Worm (Caenorhabditis elegans) whole organism, L4 larva: Measurements from ENCODE around the gene R07D5.2.
A peak's percentile ranks its signal among the peaks of the same experiment; 100 is the strongest.

Experiments
- D1046.2 ChIP-seq: fragments of 200-800 bp; sonication (Bioruptor generic); IDR thresholded peaks from 2 replicates; pipeline ENCODE4 v1.3.6; 2022; ENCODE audit warnings: missing genetic modification characterization, missing compliant biosample characterization
- T26A8.4 ChIP-seq: fragments of 200-800 bp; sonication (Bioruptor generic); IDR thresholded peaks from 2 replicates; pipeline ENCODE4 v1.3.6; 2022; ENCODE audit warnings: missing genetic modification characterization, missing compliant biosample characterization
- aha-1 ChIP-seq: fragments of 150-350 bp; peaks from one replicate; lab custom pipeline; 2014; ENCODE audit warnings: missing biosample characterization, missing genetic modification characterization
- ceh-28 ChIP-seq: fragments of 150-350 bp; optimal IDR thresholded peaks from 2 replicates; lab custom pipeline; 2014; ENCODE audit warnings: missing biosample characterization, missing genetic modification reagents, missing genetic modification characterization
- ceh-82 ChIP-seq: sonication (generic microtip); optimal IDR thresholded peaks from 2 replicates; lab custom pipeline; 2017; ENCODE audit warnings: missing biosample characterization, missing genetic modification characterization
- cey-2 ChIP-seq: sonication (generic microtip); optimal IDR thresholded peaks from 3 replicates; lab custom pipeline; 2017; ENCODE audit warnings: missing genetic modification characterization, mild to moderate bottlenecking, missing compliant biosample characterization, antibody characterized with exemption, borderline replicate concordance; ENCODE audit not compliant: insufficient read depth
- daf-16 ChIP-seq, 3 experiments: sonication (generic microtip); optimal IDR thresholded peaks; 2 replicates each; lab custom pipeline; 2016 to 2017; ENCODE audit warnings: missing genetic modification characterization in 3 of 3, missing genetic modification reagents in 3 of 3, mild to moderate bottlenecking in 2 of 3, missing compliant biosample characterization in 2 of 3, missing biosample characterization in 1 of 3, moderate library complexity in 1 of 3
- dmd-6 ChIP-seq: fragments of 200-800 bp; sonication (Bioruptor generic); IDR thresholded peaks from 2 replicates; pipeline ENCODE4 v1.3.6; 2022; ENCODE audit warnings: missing genetic modification reagents, missing genetic modification characterization, missing compliant biosample characterization
- dmd-9 ChIP-seq: fragments of 200-800 bp; sonication (Bioruptor generic); IDR thresholded peaks from 2 replicates; pipeline ENCODE4 v1.3.6; 2022; ENCODE audit warnings: missing genetic modification reagents, missing genetic modification characterization, missing compliant biosample characterization
- dve-1 ChIP-seq: sonication (generic microtip); optimal IDR thresholded peaks from 2 replicates; lab custom pipeline; 2017; ENCODE audit warnings: antibody characterized with exemption, mild to moderate bottlenecking, missing genetic modification characterization, missing compliant biosample characterization; ENCODE audit not compliant: insufficient read depth
- fos-1 ChIP-seq: fragments of 150-350 bp; optimal IDR thresholded peaks from 2 replicates; lab custom pipeline; 2014; ENCODE audit warnings: missing biosample characterization, missing genetic modification characterization
- gei-8 ChIP-seq: fragments of 200-800 bp; sonication (Bioruptor generic); optimal IDR thresholded peaks from 2 replicates; lab custom pipeline; 2018; ENCODE audit warnings: mild to moderate bottlenecking, missing genetic modification characterization, missing compliant biosample characterization
- hlh-11 ChIP-seq: fragments of 200-800 bp; sonication (Bioruptor generic); optimal IDR thresholded peaks from 2 replicates; lab custom pipeline; 2018; ENCODE audit warnings: mild to moderate bottlenecking, missing genetic modification characterization, missing compliant biosample characterization
- hlh-30 ChIP-seq: sonication (generic microtip); optimal IDR thresholded peaks from 2 replicates; lab custom pipeline; 2017; ENCODE audit warnings: antibody characterized with exemption, mild to moderate bottlenecking, missing genetic modification characterization, missing compliant biosample characterization; ENCODE audit not compliant: insufficient read depth
- nhr-102 ChIP-seq: sonication (generic microtip); optimal IDR thresholded peaks from 2 replicates; lab custom pipeline; 2016; ENCODE audit warnings: mild to moderate bottlenecking, missing genetic modification characterization, moderate library complexity, missing compliant biosample characterization
- nhr-25 ChIP-seq: sonication (generic microtip); optimal IDR thresholded peaks from 2 replicates; lab custom pipeline; 2017; ENCODE audit warnings: missing genetic modification characterization, mild to moderate bottlenecking, missing compliant biosample characterization, antibody characterized with exemption, moderate library complexity, borderline replicate concordance; ENCODE audit not compliant: insufficient read depth
- nhr-28 ChIP-seq: fragments of 150-350 bp; optimal IDR thresholded peaks from 2 replicates; lab custom pipeline; 2014; ENCODE audit warnings: missing biosample characterization, missing genetic modification characterization
- nhr-76 ChIP-seq: fragments of 150-350 bp; optimal IDR thresholded peaks from 2 replicates; lab custom pipeline; 2014; ENCODE audit warnings: missing biosample characterization, missing genetic modification characterization
- nhr-77 ChIP-seq: fragments of 150-350 bp; optimal IDR thresholded peaks from 2 replicates; lab custom pipeline; 2014; ENCODE audit warnings: missing biosample characterization, missing genetic modification characterization
- pqm-1 ChIP-seq: sonication (generic microtip); optimal IDR thresholded peaks from 2 replicates; lab custom pipeline; 2017; ENCODE audit warnings: missing biosample characterization, missing genetic modification characterization
- set-16 ChIP-seq: fragments of 200-800 bp; sonication (Bioruptor generic); IDR thresholded peaks from 2 replicates; pipeline ENCODE4 v1.3.6; 2022; ENCODE audit warnings: missing genetic modification reagents, missing genetic modification characterization, missing compliant biosample characterization
- skn-1 ChIP-seq: fragments of 150-350 bp; optimal IDR thresholded peaks from 2 replicates; lab custom pipeline; 2014; ENCODE audit warnings: missing biosample characterization, missing genetic modification characterization
- snpc-4 ChIP-seq: fragments of 150-350 bp; optimal IDR thresholded peaks from 2 replicates; lab custom pipeline; 2014; ENCODE audit warnings: missing biosample characterization, missing genetic modification characterization
- unc-39 ChIP-seq: sonication (generic microtip); optimal IDR thresholded peaks from 2 replicates; lab custom pipeline; 2017; ENCODE audit warnings: missing biosample characterization, missing genetic modification characterization
- unc-62 ChIP-seq, 3 experiments: fragments of 150-350 bp in 1 of 3; sonication (generic microtip); optimal IDR thresholded peaks in 2 of 3; peaks in 1 of 3; 1 replicate in 1 of 3; 2 replicates in 2 of 3; lab custom pipeline; 2014 to 2017; ENCODE audit warnings: missing biosample characterization in 3 of 3, missing genetic modification characterization in 3 of 3, missing genetic modification reagents in 3 of 3, missing genotype in 1 of 3
- zfp-3 ChIP-seq: fragments of 200-800 bp; sonication (Bioruptor generic); conservative IDR thresholded peaks from 2 replicates; pipeline ENCODE4 v1.3.6; 2022; ENCODE audit warnings: missing genetic modification reagents, missing genetic modification characterization, missing compliant biosample characterization

Gene R07D5.2

DNA sequence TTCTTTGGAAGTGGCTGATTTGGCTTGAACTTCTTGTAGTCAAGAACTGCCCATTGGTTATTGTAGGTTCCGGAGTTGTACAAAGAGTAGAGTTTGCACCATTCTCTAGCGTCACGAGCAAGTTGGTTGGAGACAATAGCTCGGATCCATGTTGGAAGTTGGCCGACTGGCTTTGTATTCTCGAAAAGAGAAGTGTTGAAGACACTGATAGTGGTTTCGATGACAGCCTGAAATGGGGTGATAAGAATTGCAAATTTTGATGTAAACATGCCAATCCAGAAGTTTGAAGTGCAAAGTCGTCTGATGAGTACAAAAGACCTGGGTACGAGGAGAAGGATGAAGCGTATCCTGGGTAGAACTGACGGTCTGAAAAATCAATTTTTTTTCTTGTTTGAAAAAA, 20.1 kb downstream of the R07D5.2 start (continued):
- TF ChIP-seq zfp-3 (GFP tag; lab: Robert Waterston, UW) (no peak), cey-2 (tag; lab: Kevin White, UChicago) (no peak), unc-39 (tag; lab: Kevin White, UChicago) (no peak), skn-1 (tag; lab: Kevin White, UChicago) (no peak), gei-8 (GFP tag; lab: Kevin White, UChicago) (no peak), nhr-102 (tag; lab: Kevin White, UChicago) (no peak)
- TF ChIP-seq, all 104 proteins: peak for 6

DNA sequence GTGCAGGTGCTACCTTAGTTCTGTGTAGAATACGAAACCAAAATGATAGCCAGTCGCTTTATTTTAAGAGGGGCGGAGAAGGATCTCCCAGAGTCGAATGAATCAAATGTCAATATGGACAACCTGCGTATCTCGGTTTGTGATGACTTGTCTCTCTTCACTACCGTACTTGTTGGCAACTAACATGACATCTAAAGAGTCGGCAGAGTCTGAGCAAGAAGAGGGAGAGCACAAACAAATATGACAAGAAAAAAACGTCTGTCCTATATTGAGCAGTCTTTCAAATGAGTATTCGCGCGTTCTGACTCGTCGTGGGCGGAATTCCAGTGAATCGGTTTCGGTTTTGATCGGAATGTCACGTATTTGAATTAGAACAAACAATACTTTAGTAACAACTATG, 21.4 kb downstream of the R07D5.2 start, which contains the start of gene F09B12.7:
TSS of gene F09B12.7 (minus strand) at position 101 of the 400 bp plus-strand sequence.
- TF ChIP-seq unc-62 (GFP tag; optimal IDR thresholded peaks at IDR 0.05 in 1 of 2; lab: Kevin White, UChicago) = peak in 1 of 2 experiments; percentile 73
- TF ChIP-seq unc-62 (tag; optimal IDR thresholded peaks at IDR 0.05; lab: Kevin White, UChicago) = no peak
- no peak for TF ChIP-seq cey-2 (tag; lab: Kevin White, UChicago)
- no peak for TF ChIP-seq set-16 (GFP tag; lab: Robert Waterston, UW)
- TF ChIP-seq ceh-82 = no peak
- TF ChIP-seq, all 104 proteins: peak for 1

DNA sequence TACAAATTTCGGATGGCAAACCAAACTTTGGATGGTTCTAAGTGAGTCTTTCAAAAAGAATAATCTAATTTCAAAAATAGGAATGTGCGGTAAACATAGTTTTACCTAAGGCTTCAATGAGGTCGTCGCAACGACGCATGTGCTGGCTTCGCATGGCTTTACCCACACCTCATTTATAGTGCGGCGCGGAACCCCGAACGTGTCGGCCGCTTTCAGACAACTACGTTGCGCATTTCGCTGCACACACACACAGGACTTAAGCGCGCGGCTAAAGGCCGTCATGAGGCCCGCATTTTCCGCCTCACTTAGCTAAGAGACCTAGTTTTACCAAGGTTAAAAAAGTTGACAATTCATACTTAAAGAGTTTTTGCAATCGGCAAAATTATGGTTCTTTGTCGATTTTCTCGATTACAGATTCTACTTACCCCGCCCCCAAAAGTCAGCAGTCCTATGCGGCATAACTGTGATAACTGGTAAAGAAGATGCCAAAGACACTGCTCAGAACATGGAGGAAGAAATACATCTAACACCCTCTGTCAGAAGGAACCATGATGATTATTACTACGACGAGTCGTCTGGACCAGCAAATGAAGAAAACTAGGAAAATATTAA, 23.5 kb downstream of the R07D5.2 start:
- TF ChIP-seq unc-62 (GFP tag; optimal IDR thresholded peaks at IDR 0.05 in 1 of 2; lab: Kevin White, UChicago) (peak in 1 of 2 experiments; percentile 74), unc-62 (tag; optimal IDR thresholded peaks at IDR 0.05; lab: Kevin White, UChicago) (no peak), nhr-102 (tag; lab: Kevin White, UChicago) (no peak), dmd-9 (GFP tag; lab: Robert Waterston, UW) (no peak), fos-1 (tag; lab: Kevin White, UChicago) (no peak), aha-1 (tag; lab: Kevin White, UChicago) (peak; percentile 67), nhr-76 (tag; lab: Kevin White, UChicago) (no peak), snpc-4 (tag; lab: Kevin White, UChicago) (peak; percentile 5)

DNA sequence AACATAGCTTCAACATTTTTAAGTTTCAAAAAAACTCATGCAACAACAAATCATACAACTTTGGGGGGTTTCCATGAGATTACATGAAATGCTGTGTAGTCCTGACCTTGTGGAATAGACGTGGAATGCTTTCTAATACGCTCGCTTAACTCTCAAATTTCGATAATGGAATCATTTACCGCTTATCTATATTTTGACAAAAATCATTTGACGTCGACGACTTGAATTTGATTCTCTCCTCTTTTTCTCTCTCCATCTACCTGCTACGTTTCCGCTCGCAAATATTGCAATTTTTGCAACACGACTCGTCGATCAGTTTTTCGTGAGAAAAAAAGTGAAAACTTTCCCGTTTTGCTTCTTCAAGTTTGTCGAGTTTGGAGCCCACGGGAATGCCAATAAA, 27.3 kb downstream of the R07D5.2 start, which contains the start of gene flr-4:
TSS of gene flr-4 (plus strand) at position 275 of the 400 bp plus-strand sequence.
- TF ChIP-seq pqm-1 (peak; percentile 62), nhr-77 (tag; lab: Kevin White, UChicago) (peak; percentile 17), daf-16 (GFP tag; optimal IDR thresholded peaks at IDR 0.05; lab: Kevin White, UChicago) (no peak), daf-16 (tag; optimal IDR thresholded peaks at IDR 0.05; lab: Kevin White, UChicago) (peak; percentile 33), dmd-6 (GFP tag; lab: Robert Waterston, UW) (peak; percentile 81), ceh-28 (tag; lab: Kevin White, UChicago) (no peak), dve-1 (tag; lab: Kevin White, UChicago) (peak; percentile 28), nhr-28 (tag; lab: Kevin White, UChicago) (peak; percentile 54), dmd-9 (GFP tag; lab: Robert Waterston, UW) (no peak), hlh-11 (peak; percentile 16), hlh-30 (tag; lab: Kevin White, UChicago) (peak; percentile 20)

DNA sequence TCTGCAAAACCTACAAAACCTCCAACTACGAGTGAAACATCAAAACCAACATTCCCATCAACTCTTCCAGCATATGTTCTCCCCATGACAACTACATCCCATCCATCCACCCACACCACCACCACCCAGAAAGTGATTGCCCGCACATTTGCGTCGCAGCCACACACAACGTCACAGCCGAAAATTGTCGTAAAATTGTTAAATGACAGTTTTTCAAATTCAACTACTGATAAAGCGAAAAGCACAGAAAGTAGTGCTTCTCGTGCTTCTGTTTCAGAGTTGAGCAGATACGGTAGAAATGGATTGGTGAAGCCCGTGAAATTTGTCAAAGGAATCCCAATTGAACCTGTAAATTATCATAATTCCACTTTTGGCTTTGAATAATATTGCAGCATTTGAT, 28.7 kb downstream of the R07D5.2 start:
- TF ChIP-seq D1046.2 (GFP tag; lab: Robert Waterston, UW) (no peak), pqm-1 (peak; percentile 19), T26A8.4 (GFP tag; lab: Robert Waterston, UW) (no peak), nhr-102 (tag; lab: Kevin White, UChicago) (no peak), unc-62 (GFP tag; optimal IDR thresholded peaks at IDR 0.05 in 1 of 2; lab: Kevin White, UChicago) (peak in 1 of 2 experiments; percentile 30), unc-62 (tag; optimal IDR thresholded peaks at IDR 0.05; lab: Kevin White, UChicago) (no peak), dmd-6 (GFP tag; lab: Robert Waterston, UW) (peak; percentile 38), hlh-11 (peak; percentile 39), nhr-25 (tag; lab: Kevin White, UChicago) (no peak), daf-16 (GFP tag; optimal IDR thresholded peaks at IDR 0.05; lab: Kevin White, UChicago) (no peak), daf-16 (tag; optimal IDR thresholded peaks at IDR 0.05; lab: Kevin White, UChicago) (peak; percentile 0)
